Worm (Caenorhabditis elegans) whole organism, L3 larva: ENCODE results near the gene nspb-2.

Source experiments
- ceh-82 ChIP-seq: fragments of 150-350 bp; optimal IDR thresholded peaks from 2 replicates; lab custom pipeline; 2014; ENCODE audit warnings: missing biosample characterization, missing genetic modification characterization
- fkh-10 ChIP-seq: sonication (generic microtip); optimal IDR thresholded peaks from 2 replicates; lab custom pipeline; 2017; ENCODE audit warnings: missing biosample characterization, missing genetic modification reagents, missing genetic modification characterization
- lin-39 ChIP-seq: fragments of 150-350 bp; optimal IDR thresholded peaks from 2 replicates; lab custom pipeline; 2018; ENCODE audit warnings: missing biosample characterization, missing genetic modification reagents, missing genetic modification characterization
- snpc-4 ChIP-seq: fragments of 150-350 bp; optimal IDR thresholded peaks from 2 replicates; lab custom pipeline; 2014; ENCODE audit warnings: missing biosample characterization, missing genetic modification characterization
- zag-1 ChIP-seq: fragments of 150-350 bp; optimal IDR thresholded peaks from 2 replicates; lab custom pipeline; 2014; ENCODE audit warnings: missing biosample characterization, missing genetic modification characterization

DNA sequence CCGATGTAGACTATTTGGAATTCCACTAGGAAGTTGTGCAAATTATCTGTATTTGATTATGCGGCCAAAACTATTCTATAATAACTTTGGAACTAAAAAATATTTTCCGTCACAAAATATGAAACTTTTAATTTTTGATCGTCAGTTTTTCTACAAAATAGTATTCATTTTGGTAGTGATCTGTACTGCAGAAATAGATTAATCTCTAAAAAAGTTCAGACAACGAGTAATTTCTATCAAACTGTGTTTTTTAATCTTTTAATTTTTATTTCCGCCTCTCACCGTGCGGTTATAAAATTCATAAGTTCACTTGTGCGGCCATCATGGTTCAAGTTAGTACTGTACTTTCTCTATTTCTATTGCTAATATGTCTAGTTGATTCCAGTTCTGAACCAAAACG lies 46.8 kb downstream of the nspb-2 start, which contains the start of gene C01B10.7:
- no peak for TF ChIP-seq ceh-82 (tag; lab: Kevin White, UChicago)
- TF ChIP-seq snpc-4 (tag; lab: Kevin White, UChicago), result no peak
- no peak for TF ChIP-seq lin-39 (tag; lab: Kevin White, UChicago)
- no peak for TF ChIP-seq fkh-10 (GFP tag; lab: Kevin White, UChicago)
- no peak for TF ChIP-seq zag-1
